Worm (Caenorhabditis elegans): Measurements from ENCODE around the gene F49H12.7.
"Not testable (repeated sequence)": the region's sequence is repeated elsewhere in the genome, so short reads cannot be mapped to it uniquely, and the experiment has no call there.

Gene F49H12.7

ce11 chrX:2064730-2065129, at the start of gene F49H12.7:
Gene F49H12.7 (plus strand): TSS chrX:2065030.
- TF ChIP-seq ttx-3 (tag; optimal IDR thresholded peaks at IDR 0.05) (no peak), ref-2 (tag; optimal IDR thresholded peaks at IDR 0.05) (no peak), ceh-18 (tag; optimal IDR thresholded peaks at IDR 0.05) (no peak), elt-2 (tag; optimal IDR thresholded peaks at IDR 0.05) (no peak), unc-42 (tag; optimal IDR thresholded peaks at IDR 0.05) (no peak), ama-1 (optimal IDR thresholded peaks at IDR 0.05) (no peak), fkh-10 (GFP tag; optimal IDR thresholded peaks at IDR 0.05) (no peak), pha-2 (tag; optimal IDR thresholded peaks at IDR 0.05) (no peak), F13H6.1 (tag; optimal IDR thresholded peaks at IDR 0.05) (no peak), fax-1 (tag; optimal IDR thresholded peaks at IDR 0.05) (no peak)

- TF ChIP-seq dve-1 (tag; optimal IDR thresholded peaks at IDR 0.05) (no peak), npax-4 (tag; optimal IDR thresholded peaks at IDR 0.05) (no peak), hlh-8 (tag; optimal IDR thresholded peaks at IDR 0.05) (no peak), eyg-1 (tag; optimal IDR thresholded peaks at IDR 0.05) (no peak), hlh-6 (tag; optimal IDR thresholded peaks at IDR 0.05) (no peak)
Measured at ce11 chrX:2018211-2018610, 46.6 kb upstream of the F49H12.7 start.

- TF ChIP-seq C38D4.7 (GFP tag; optimal IDR thresholded peaks at IDR 0.05) (no peak), pros-1 (tag; optimal IDR thresholded peaks at IDR 0.05) (no peak), sox-2 (GFP tag; IDR thresholded peaks at IDR 0.05) (no peak), pax-1 (tag; optimal IDR thresholded peaks at IDR 0.05) (no peak), ceh-2 (tag; optimal IDR thresholded peaks at IDR 0.05) (no peak), che-1 (tag; optimal IDR thresholded peaks at IDR 0.05) (no peak)
Measured at ce11 chrX:2018848-2019247, 46.0 kb upstream of the F49H12.7 start, which contains the start of gene Y102A11A.3. Gene Y102A11A.3 (plus strand): TSS chrX:2019148.

ce11 chrX:2021558-2021957, 43.3 kb upstream of the F49H12.7 start:
- no peak for TF ChIP-seq pros-1 (tag; optimal IDR thresholded peaks at IDR 0.05)
- TF ChIP-seq hlh-6 (tag; optimal IDR thresholded peaks at IDR 0.05) = no peak
- no peak for TF ChIP-seq pha-2 (tag; optimal IDR thresholded peaks at IDR 0.05)
- TF ChIP-seq ahr-1 (tag; optimal IDR thresholded peaks at IDR 0.05) = no peak
- TF ChIP-seq ceh-34 (tag; optimal IDR thresholded peaks at IDR 0.05) = no peak
- no peak for TF ChIP-seq madf-2 (tag; optimal IDR thresholded peaks at IDR 0.05)
- no peak for TF ChIP-seq npax-4 (tag; optimal IDR thresholded peaks at IDR 0.05)

ce11 chrX:2026342-2026741, 38.5 kb upstream of the F49H12.7 start, which contains the start of gene Y102A11A.2:
Gene Y102A11A.2 (plus strand): TSS chrX:2026642.
- TF ChIP-seq pax-1 (tag; optimal IDR thresholded peaks at IDR 0.05); unc-3 (GFP tag; conservative IDR thresholded peaks at IDR 0.05); unc-3 (tag; optimal IDR thresholded peaks at IDR 0.05); madf-2 (tag; optimal IDR thresholded peaks at IDR 0.05): not testable (repeated sequence)

- no peak for TF ChIP-seq fkh-10 (GFP tag; optimal IDR thresholded peaks at IDR 0.05)
- no peak for TF ChIP-seq rnt-1 (tag; optimal IDR thresholded peaks at IDR 0.05)
- no peak for TF ChIP-seq dmd-4 (tag; optimal IDR thresholded peaks at IDR 0.05; ENCODE audit: borderline replicate concordance)
- no peak for TF ChIP-seq ceh-14 (tag; optimal IDR thresholded peaks at IDR 0.05)
- TF ChIP-seq fax-1 (tag; optimal IDR thresholded peaks at IDR 0.05) = no peak
- no peak for TF ChIP-seq nhr-232 (tag; optimal IDR thresholded peaks at IDR 0.05)
Measured at ce11 chrX:2030871-2031270, 34.0 kb upstream of the F49H12.7 start.

- TF ChIP-seq odd-2 (tag; optimal IDR thresholded peaks at IDR 0.05) (no peak), ztf-16 (tag; optimal IDR thresholded peaks at IDR 0.05) (no peak), pag-3 (tag; optimal IDR thresholded peaks at IDR 0.05; ENCODE audit: borderline replicate concordance) (no peak), ceh-18 (tag; optimal IDR thresholded peaks at IDR 0.05) (no peak), T23F11.4 (GFP tag; optimal IDR thresholded peaks at IDR 0.05) (no peak), unc-55 (GFP tag; optimal IDR thresholded peaks at IDR 0.05) (no peak), ref-2 (tag; optimal IDR thresholded peaks at IDR 0.05) (no peak), pax-1 (tag; optimal IDR thresholded peaks at IDR 0.05) (no peak), ets-4 (tag; optimal IDR thresholded peaks at IDR 0.05) (no peak), ceh-30 (tag; optimal IDR thresholded peaks at IDR 0.05) (no peak), eyg-1 (tag; optimal IDR thresholded peaks at IDR 0.05) (no peak), ceh-31 (tag; optimal IDR thresholded peaks at IDR 0.05) (no peak)
Measured at ce11 chrX:2031414-2031813, 33.4 kb upstream of the F49H12.7 start, which contains the start of gene Y102A11A.5. Gene Y102A11A.5 (minus strand): TSS chrX:2031588.
